Worm (Caenorhabditis elegans) whole organism, L4/young adult: ENCODE data around the gene lgc-31.

Experiments used
- W03F9.2 ChIP-seq: fragments of 150-350 bp; optimal IDR thresholded peaks from 2 replicates; lab custom pipeline; 2014; ENCODE audit warnings: missing biosample characterization, missing genetic modification characterization
- dao-5 ChIP-seq: sonication (generic microtip); optimal IDR thresholded peaks from 2 replicates; lab custom pipeline; 2016; ENCODE audit warnings: missing genotype, missing genetic modification characterization, moderate library complexity, missing compliant biosample characterization
- him-1 ChIP-seq: sonication (generic microtip); optimal IDR thresholded peaks from 2 replicates; lab custom pipeline; 2016; ENCODE audit warnings: missing genotype, missing genetic modification reagents, missing genetic modification characterization, missing compliant biosample characterization

lgc-31 gene

DNA sequence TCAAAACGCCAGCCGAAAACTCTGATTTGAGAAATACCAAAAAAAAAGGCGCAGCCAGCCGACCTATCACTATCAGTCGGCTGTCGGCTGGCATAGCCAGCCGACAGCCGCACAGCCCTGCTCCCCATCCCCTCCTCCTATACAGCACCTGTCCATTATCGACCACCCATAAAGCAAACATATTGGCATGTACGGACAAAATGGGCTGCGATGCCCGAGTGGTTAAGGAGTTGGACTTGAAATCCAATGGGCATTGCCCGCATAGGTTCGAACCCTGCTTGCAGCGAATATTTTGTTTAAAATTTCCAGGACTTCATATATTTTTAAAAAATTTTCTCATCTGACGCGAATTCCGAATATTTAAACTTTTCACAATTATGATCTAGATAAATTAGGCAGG is 28.6 kb upstream of the lgc-31 start:
- TF ChIP-seq dao-5 (tag; lab: Kevin White, UChicago) (no peak), W03F9.2 (tag; lab: Kevin White, UChicago) (no peak), him-1 (tag; lab: Kevin White, UChicago) (no peak)

DNA sequence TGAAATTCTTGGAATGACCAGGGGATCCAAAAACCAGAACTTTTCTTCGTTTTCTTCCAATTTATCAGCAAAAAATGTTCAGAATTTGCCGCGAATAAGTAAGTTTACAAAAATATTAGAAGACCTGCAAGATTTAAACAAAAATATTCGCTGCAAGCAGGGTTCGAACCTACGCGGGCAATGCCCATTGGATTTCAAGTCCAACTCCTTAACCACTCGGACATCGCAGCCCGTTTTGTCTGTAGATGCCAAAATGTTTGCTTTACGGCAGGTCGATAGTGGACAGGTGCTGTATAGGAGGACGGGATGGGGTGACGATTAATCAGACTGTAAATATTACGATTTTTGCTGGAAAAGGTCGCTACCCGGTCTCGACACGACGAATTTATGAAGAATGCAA is 25.9 kb upstream of the lgc-31 start:
- no peak for TF ChIP-seq dao-5 (tag; lab: Kevin White, UChicago)
- TF ChIP-seq W03F9.2 (tag; lab: Kevin White, UChicago): no peak
- TF ChIP-seq him-1 (tag; lab: Kevin White, UChicago): no peak

DNA sequence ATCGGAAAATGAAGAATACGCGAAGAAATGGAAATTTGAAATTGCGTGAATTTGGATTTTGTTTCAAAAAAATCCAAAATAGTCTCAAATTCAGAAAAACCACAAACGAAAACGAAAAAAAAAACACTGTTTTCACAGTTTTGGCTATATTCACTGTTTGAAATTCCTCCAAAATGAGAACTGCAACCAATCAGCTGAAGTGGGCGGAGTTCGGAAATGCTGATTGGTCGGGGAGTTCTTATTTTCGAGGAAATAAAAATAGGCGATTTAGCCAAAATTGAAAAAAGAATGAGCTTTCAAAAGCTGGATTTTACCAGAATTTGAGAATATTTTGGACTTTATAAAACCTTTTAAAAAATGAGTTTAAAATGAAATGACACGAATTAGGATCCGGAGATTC is 23.1 kb upstream of the lgc-31 start, which contains the start of gene glb-14:
Gene glb-14 (minus strand): TSS at position 97 of the 400 bp plus-strand sequence.
- TF ChIP-seq W03F9.2 (tag; lab: Kevin White, UChicago): no peak
- TF ChIP-seq dao-5 (tag; lab: Kevin White, UChicago): no peak
- no peak for TF ChIP-seq him-1 (tag; lab: Kevin White, UChicago)

DNA sequence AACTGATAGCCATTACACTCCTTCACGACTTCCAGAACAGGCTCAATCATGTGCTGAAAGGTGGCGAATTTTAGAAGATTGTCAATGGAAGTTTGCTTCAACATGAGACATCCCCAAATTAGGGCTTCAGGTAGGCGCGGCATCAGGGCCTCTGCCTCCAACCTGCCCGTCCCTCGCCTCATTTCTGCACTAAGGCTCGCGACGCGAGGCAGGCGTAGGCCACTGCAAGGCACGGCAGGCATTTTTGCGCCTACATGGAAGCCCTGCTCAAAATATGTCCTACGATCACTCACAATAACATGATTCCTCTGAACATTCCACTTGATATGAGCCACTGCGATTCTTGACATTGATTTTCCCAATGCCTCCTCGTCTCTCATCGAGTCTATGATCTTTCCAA is 21.4 kb upstream of the lgc-31 start:
- TF ChIP-seq W03F9.2 (tag; lab: Kevin White, UChicago) (no peak), him-1 (tag; lab: Kevin White, UChicago) (no peak), dao-5 (tag; lab: Kevin White, UChicago) (no peak)

DNA sequence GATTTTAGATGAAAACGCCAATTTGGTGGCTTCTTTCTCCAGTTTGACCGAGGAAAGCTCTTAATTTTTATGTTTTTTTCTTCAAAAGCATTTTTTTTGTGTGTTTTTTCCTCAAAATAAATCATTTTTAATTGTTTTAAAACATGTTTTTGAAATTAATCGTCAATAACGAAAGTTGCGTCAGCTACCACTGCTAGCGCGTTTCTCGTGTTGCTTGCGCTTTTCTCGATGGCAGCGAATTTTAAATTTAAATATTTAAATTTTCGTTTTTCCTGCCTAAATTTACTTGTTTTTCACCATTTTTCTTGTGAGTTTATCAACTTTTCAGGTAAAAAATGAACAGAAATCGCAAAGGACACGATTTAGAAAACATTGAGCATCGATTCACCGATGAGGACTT is 16.1 kb upstream of the lgc-31 start, which contains the start of gene prde-1:
Gene prde-1 (plus strand): TSS at position 322 of the 400 bp plus-strand sequence.
- no peak for TF ChIP-seq him-1 (tag; lab: Kevin White, UChicago)
- no peak for TF ChIP-seq W03F9.2 (tag; lab: Kevin White, UChicago)
- no peak for TF ChIP-seq dao-5 (tag; lab: Kevin White, UChicago)

ce11 chrV:15536320-15536719 is 14.5 kb upstream of the lgc-31 start, which contains the start of gene F21A3.4:
TSS of gene F21A3.4 (plus strand) at chrV:15536620.
- TF ChIP-seq W03F9.2 (tag; lab: Kevin White, UChicago) (no peak), him-1 (tag; lab: Kevin White, UChicago) (no peak), dao-5 (tag; lab: Kevin White, UChicago) (no peak)

DNA sequence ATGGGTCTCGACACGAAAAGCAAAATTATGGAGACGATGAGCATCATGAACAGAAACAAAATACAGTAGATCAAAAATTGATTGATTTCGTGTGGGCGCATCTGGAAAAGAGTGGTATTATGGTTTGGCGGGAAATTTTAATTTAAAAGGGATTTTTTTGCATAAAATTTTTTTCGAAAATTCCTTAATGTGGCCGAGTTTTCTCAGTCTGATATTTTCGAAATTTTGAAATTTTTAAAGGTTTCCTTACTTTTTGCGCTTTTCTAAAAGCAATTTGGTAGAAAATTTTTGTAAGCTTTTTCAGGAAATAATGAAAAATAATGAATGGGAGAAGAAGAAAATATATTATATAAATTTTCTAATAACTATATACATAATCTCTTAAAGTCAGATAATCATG is 12.0 kb upstream of the lgc-31 start, which contains the start of gene F21A3.2:
Gene F21A3.2 (minus strand): TSS at position 101 of the 400 bp plus-strand sequence.
- TF ChIP-seq him-1 (tag; lab: Kevin White, UChicago) (no peak), dao-5 (tag; lab: Kevin White, UChicago) (no peak), W03F9.2 (tag; lab: Kevin White, UChicago) (no peak)

- no peak for TF ChIP-seq him-1 (tag; lab: Kevin White, UChicago)
- TF ChIP-seq dao-5 (tag; lab: Kevin White, UChicago): no peak
- no peak for TF ChIP-seq W03F9.2 (tag; lab: Kevin White, UChicago)
Observed at ce11 chrV:15533096-15533495, 11.3 kb upstream of the lgc-31 start, which contains the start of gene F21A3.11. TSS of gene F21A3.11 (minus strand) at chrV:15533212.

- no peak for TF ChIP-seq him-1 (tag; lab: Kevin White, UChicago)
- no peak for TF ChIP-seq W03F9.2 (tag; lab: Kevin White, UChicago)
- TF ChIP-seq dao-5 (tag; lab: Kevin White, UChicago): no peak
Observed at ce11 chrV:15529069-15529468, 7.2 kb upstream of the lgc-31 start, which contains the start of gene srh-276. TSS of gene srh-276 (plus strand) at chrV:15529369.

DNA sequence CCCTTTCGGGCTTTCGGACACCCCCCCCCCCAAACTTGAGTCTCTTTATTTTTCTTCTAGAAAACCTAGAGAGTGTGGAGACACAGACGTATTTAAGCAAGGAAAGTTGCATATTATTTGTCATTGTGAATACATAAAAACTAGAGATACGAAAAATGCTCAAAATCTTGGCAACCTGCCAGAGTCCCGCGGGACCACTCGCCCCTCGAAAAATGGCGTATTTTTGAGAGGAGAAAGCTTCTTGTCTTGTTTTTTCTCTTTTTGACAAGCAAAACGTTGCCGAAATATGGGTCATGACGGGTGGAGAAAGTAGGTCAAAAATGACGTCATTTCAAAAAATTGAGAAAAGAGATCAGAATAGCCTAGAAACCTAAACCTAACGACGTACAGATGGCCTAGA is 1.4 kb downstream of the lgc-31 start:
- TF ChIP-seq W03F9.2 (tag; lab: Kevin White, UChicago): no peak

- TF ChIP-seq him-1 (tag; lab: Kevin White, UChicago): no peak
- no peak for TF ChIP-seq dao-5 (tag; lab: Kevin White, UChicago)
- TF ChIP-seq W03F9.2 (tag; lab: Kevin White, UChicago): no peak
Observed at ce11 chrV:15519845-15520244, 2.0 kb downstream of the lgc-31 start.

- TF ChIP-seq W03F9.2 (tag; lab: Kevin White, UChicago) (no peak), dao-5 (tag; lab: Kevin White, UChicago) (no peak), him-1 (tag; lab: Kevin White, UChicago) (no peak)
Observed at ce11 chrV:15517413-15517812, 4.4 kb downstream of the lgc-31 start, which contains the start of gene F21A3.3. TSS of gene F21A3.3 (plus strand) at chrV:15517713.

DNA sequence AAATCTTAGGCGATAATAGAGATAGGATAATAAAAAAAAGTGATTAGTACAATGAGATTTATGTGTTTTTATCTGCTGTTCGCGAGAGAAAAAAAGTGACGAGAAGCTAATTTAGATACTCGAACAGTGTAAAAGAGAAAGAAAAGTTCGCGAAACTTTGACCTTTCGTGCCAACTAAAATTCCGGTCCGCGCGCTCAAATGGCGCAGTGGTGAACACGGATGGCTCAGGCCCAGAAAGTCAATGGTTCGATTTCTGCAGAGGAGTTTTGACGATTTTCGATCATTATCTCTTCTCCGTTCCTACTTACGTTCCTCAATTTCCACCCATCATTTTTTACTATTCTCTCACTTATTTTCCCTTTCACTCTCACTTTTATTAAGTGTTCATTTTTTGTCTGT is 5.3 kb downstream of the lgc-31 start:
- no peak for TF ChIP-seq dao-5 (tag; lab: Kevin White, UChicago)
- no peak for TF ChIP-seq W03F9.2 (tag; lab: Kevin White, UChicago)
- no peak for TF ChIP-seq him-1 (tag; lab: Kevin White, UChicago)

DNA sequence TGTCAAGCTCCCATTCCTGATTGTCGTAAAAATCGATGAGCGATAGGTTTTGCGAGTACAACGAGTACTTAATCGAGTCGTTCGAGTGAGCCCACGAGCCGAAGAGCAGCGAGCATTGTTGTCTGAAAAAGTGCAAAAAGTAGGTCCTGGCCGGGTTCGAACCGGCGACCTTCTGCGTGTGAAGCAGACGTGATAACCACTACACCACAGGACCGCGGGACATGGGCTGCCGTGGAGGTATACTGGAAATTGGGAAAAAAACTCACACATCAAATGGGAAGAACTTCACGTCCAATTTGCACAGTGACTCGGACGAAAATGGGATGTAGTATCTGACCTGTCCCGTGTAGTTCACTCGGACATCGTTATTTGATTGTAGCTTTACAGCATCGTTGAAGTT is 6.5 kb downstream of the lgc-31 start:
- TF ChIP-seq him-1 (tag; lab: Kevin White, UChicago) (no peak), dao-5 (tag; lab: Kevin White, UChicago) (no peak), W03F9.2 (tag; lab: Kevin White, UChicago) (no peak)
